Worm (Caenorhabditis elegans) whole organism, midembryonic: ENCODE measurements around the gene M03C11.1.
A peak's percentile ranks its signal among the peaks of the same experiment; 100 is the strongest.

Source experiments
- T22C8.4 ChIP-seq: fragments of 200-800 bp; sonication (Bioruptor generic); IDR thresholded peaks from 2 replicates; pipeline ENCODE4 v1.3.6; 2022; ENCODE audit warnings: missing genetic modification characterization, missing compliant biosample characterization
- cog-1 ChIP-seq: sonication (generic microtip); optimal IDR thresholded peaks from 2 replicates; lab custom pipeline; 2016; ENCODE audit warnings: missing genetic modification characterization, missing compliant biosample characterization
- flt-1 ChIP-seq: fragments of 200-800 bp; sonication (Bioruptor generic); IDR thresholded peaks from 2 replicates; pipeline ENCODE4 v1.3.6; 2022; ENCODE audit warnings: missing genetic modification characterization, missing compliant biosample characterization
- med-1 ChIP-seq: sonication (generic microtip); optimal IDR thresholded peaks from 2 replicates; lab custom pipeline; 2017; ENCODE audit warnings: missing genetic modification characterization, mild to moderate bottlenecking, missing compliant biosample characterization, antibody characterized with exemption, missing genetic modification reagents; ENCODE audit not compliant: insufficient read depth
- ref-1 ChIP-seq: fragments of 200-800 bp; sonication (Bioruptor generic); conservative IDR thresholded peaks from 2 replicates; pipeline ENCODE4 v1.3.6; 2022; ENCODE audit warnings: missing genetic modification reagents, missing genetic modification characterization, missing compliant biosample characterization
- tab-1 ChIP-seq: fragments of 200-800 bp; sonication (Bioruptor generic); IDR thresholded peaks from 2 replicates; pipeline ENCODE4 v1.3.6; 2022; ENCODE audit warnings: missing genetic modification characterization, missing compliant biosample characterization
- ztf-23 ChIP-seq: fragments of 200-800 bp; sonication (Bioruptor generic); IDR thresholded peaks from 2 replicates; pipeline ENCODE4 v1.3.6; 2022; ENCODE audit warnings: missing genetic modification reagents, missing genetic modification characterization, missing compliant biosample characterization
- ztf-29 ChIP-seq: fragments of 200-800 bp; sonication (Bioruptor generic); IDR thresholded peaks from 2 replicates; pipeline ENCODE4 v1.3.6; 2022; ENCODE audit warnings: missing genetic modification reagents, missing genetic modification characterization, missing compliant biosample characterization

Gene M03C11.1

DNA sequence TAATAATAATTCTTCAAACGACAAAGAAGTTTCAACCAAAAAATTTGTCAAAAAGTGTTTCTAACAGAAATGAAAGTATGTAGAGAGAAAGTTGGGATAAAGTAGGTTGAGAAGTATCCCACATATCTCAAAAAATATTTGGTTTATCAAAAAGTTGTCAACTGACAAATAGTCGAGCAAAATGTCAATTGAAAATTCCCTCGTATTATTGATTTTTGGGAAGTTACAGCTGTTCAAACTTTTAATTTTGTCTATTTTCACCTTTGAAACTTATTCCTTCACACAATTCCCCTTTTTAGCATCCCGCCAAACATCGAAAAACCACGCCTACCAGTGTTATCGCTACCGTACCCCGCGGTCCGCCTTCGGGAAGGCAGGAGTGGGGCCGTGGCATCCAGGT is 48.8 kb downstream of the M03C11.1 start, which contains the start of gene tbx-8:
TSS of gene tbx-8 (plus strand) at position 301 of the 400 bp plus-strand sequence.
- 0 out of 2 replicates have a peak, but pooled peaks have one; percentile 8 for TF ChIP-seq ref-1
- no peak for TF ChIP-seq T22C8.4

DNA sequence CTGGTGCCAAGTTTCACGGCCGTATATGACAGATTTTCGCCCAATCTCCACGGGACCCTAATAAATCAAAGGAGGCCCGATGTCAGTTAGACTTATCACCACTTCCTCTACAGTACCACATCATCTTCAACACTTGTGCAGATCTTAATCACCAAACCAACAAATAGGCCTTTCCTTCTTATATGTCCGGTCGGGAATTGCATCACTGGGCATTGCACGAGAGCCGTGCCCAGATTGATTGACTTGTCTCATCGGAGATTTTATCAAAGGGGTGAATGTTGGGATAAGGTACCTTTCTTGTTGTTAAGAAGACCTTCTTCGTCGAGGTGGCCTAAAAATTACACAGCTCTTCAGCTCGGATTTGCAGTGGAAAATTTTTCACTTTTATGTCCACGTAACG is 51.1 kb downstream of the M03C11.1 start:
- TF ChIP-seq tab-1 (GFP tag; lab: Robert Waterston, UW) (no peak), cog-1 (tag; lab: Kevin White, UChicago) (no peak), flt-1 (GFP tag; lab: Robert Waterston, UW) (no peak), med-1 (GFP tag; lab: Kevin White, UChicago) (no peak), ref-1 (no peak), T22C8.4 (no peak), ztf-29 (GFP tag; lab: Robert Waterston, UW) (no peak), ztf-23 (GFP tag; lab: Robert Waterston, UW) (no peak)
